Worm (Caenorhabditis elegans) whole organism, young adult: Measurements from ENCODE around the gene srw-41.
A peak's percentile ranks its signal among the peaks of the same experiment; 100 is the strongest.
"Not testable (repeated sequence)": the region's sequence is repeated elsewhere in the genome, so short reads cannot be mapped to it uniquely, and the experiment has no call there.

Experiments
- B0336.3 ChIP-seq: fragments of 200-800 bp; sonication (Bioruptor generic); IDR thresholded peaks from 2 replicates; pipeline ENCODE4 v1.3.6; 2022; ENCODE audit warnings: missing genetic modification characterization, missing compliant biosample characterization
- F57A8.1 ChIP-seq: fragments of 200-800 bp; sonication (Bioruptor generic); optimal IDR thresholded peaks from 2 replicates; lab custom pipeline; 2018; ENCODE audit warnings: mild to moderate bottlenecking, missing genetic modification characterization, moderate library complexity, missing compliant biosample characterization
- T07F8.4 ChIP-seq: sonication (generic microtip); optimal IDR thresholded peaks from 2 replicates; lab custom pipeline; 2016; ENCODE audit warnings: mild to moderate bottlenecking, missing genetic modification characterization, moderate library complexity, missing compliant biosample characterization
- Y79H2A.3 ChIP-seq: fragments of 200-800 bp; sonication (Bioruptor generic); conservative IDR thresholded peaks from 2 replicates; pipeline ENCODE4 v1.3.6; 2022; ENCODE audit warnings: missing genetic modification reagents, missing genetic modification characterization, missing compliant biosample characterization
- ama-1 ChIP-seq, 3 experiments: fragments of 150-350 bp in 1 of 3; sonication (generic microtip) in 2 of 3; optimal IDR thresholded peaks; 2 replicates each; lab custom pipeline; 2014 to 2018; ENCODE audit warnings: missing biosample characterization in 2 of 3, missing genetic modification characterization in 2 of 3, missing genetic modification reagents in 2 of 3
- athp-1 ChIP-seq: sonication (generic microtip); optimal IDR thresholded peaks from 2 replicates; lab custom pipeline; 2017; ENCODE audit warnings: mild to moderate bottlenecking, missing genetic modification characterization, missing compliant biosample characterization
- attf-3 ChIP-seq: fragments of 200-800 bp; sonication (Bioruptor generic); conservative IDR thresholded peaks from 2 replicates; pipeline ENCODE4 v1.3.6; 2022; ENCODE audit warnings: missing genetic modification reagents, missing genetic modification characterization, missing compliant biosample characterization
- cebp-1 ChIP-seq, 2 experiments: fragments of 200-800 bp in 1 of 2; sonication (Bioruptor generic) in 1 of 2; sonication (generic microtip) in 1 of 2; IDR thresholded peaks in 1 of 2; optimal IDR thresholded peaks in 1 of 2; 2 replicates each; pipeline versions ENCODE4 v1.3.6 to Lab custom; 2017 to 2022; ENCODE audit warnings: missing compliant biosample characterization in 2 of 2, missing genetic modification characterization in 2 of 2, mild to moderate bottlenecking in 1 of 2, missing genetic modification reagents in 1 of 2, moderate library complexity in 1 of 2
- ceh-100 ChIP-seq: fragments of 200-800 bp; sonication (Bioruptor generic); IDR thresholded peaks from 2 replicates; pipeline ENCODE4 v1.3.6; 2022; ENCODE audit warnings: missing genetic modification reagents, missing genetic modification characterization, missing compliant biosample characterization
- ceh-40 ChIP-seq: fragments of 200-800 bp; sonication (Bioruptor generic); IDR thresholded peaks from 2 replicates; pipeline ENCODE4 v1.3.6; 2022; ENCODE audit warnings: missing genetic modification characterization, missing compliant biosample characterization
- chd-7 ChIP-seq: sonication (generic microtip); optimal IDR thresholded peaks from 2 replicates; lab custom pipeline; 2016; ENCODE audit warnings: mild to moderate bottlenecking, missing genetic modification characterization, moderate library complexity, missing compliant biosample characterization
- ets-4 ChIP-seq: fragments of 200-800 bp; sonication (Bioruptor generic); optimal IDR thresholded peaks from 2 replicates; lab custom pipeline; 2018; ENCODE audit warnings: mild to moderate bottlenecking, missing genetic modification characterization, missing compliant biosample characterization
- fkh-3 ChIP-seq: sonication (generic microtip); optimal IDR thresholded peaks from 2 replicates; lab custom pipeline; 2016; ENCODE audit warnings: mild to moderate bottlenecking, missing genetic modification characterization, missing compliant biosample characterization
- lin-35 ChIP-seq, 3 experiments: fragments of 150-350 bp in 2 of 3; sonication (generic microtip) in 1 of 3; optimal IDR thresholded peaks; 2 replicates each; lab custom pipeline; 2014 to 2018; ENCODE audit warnings: missing biosample characterization in 3 of 3, missing genetic modification characterization in 3 of 3, missing genetic modification reagents in 3 of 3
- madf-3 ChIP-seq: fragments of 200-800 bp; sonication (Bioruptor generic); IDR thresholded peaks from 2 replicates; pipeline ENCODE4 v1.3.6; 2022; ENCODE audit warnings: missing genetic modification reagents, missing genetic modification characterization, missing compliant biosample characterization
- mel-28 ChIP-seq: sonication (generic microtip); optimal IDR thresholded peaks from 2 replicates; lab custom pipeline; 2016; ENCODE audit warnings: borderline replicate concordance, mild to moderate bottlenecking, missing genetic modification characterization, missing compliant biosample characterization
- nhr-80 ChIP-seq: sonication (generic microtip); optimal IDR thresholded peaks from 2 replicates; lab custom pipeline; 2016; ENCODE audit warnings: missing genetic modification characterization, missing compliant biosample characterization
- rpc-1 ChIP-seq, 2 experiments: fragments of 150-350 bp in 1 of 2; sonication (generic microtip) in 1 of 2; optimal IDR thresholded peaks; 2 replicates each; lab custom pipeline; 2014 to 2018; ENCODE audit warnings: missing biosample characterization in 1 of 2, missing genetic modification characterization in 1 of 2, missing genetic modification reagents in 1 of 2, missing genotype in 1 of 2
- sdz-38 ChIP-seq: sonication (generic microtip); optimal IDR thresholded peaks from 2 replicates; lab custom pipeline; 2016; ENCODE audit warnings: missing genotype, missing genetic modification characterization, missing compliant biosample characterization
- snpc-1.3 ChIP-seq: sonication (generic microtip); optimal IDR thresholded peaks from 2 replicates; lab custom pipeline; 2017; ENCODE audit warnings: missing genetic modification characterization, mild to moderate bottlenecking, missing compliant biosample characterization, antibody characterized with exemption, moderate library complexity, missing genotype, missing genetic modification reagents; ENCODE audit not compliant: insufficient read depth
- somi-1 ChIP-seq: fragments of 200-800 bp; sonication (Bioruptor generic); optimal IDR thresholded peaks from 2 replicates; lab custom pipeline; 2018; ENCODE audit warnings: mild to moderate bottlenecking, missing genetic modification characterization, missing compliant biosample characterization
- tbp1 ChIP-seq: fragments of 200-800 bp; sonication (Bioruptor generic); optimal IDR thresholded peaks from 2 replicates; lab custom pipeline; 2018; ENCODE audit warnings: mild to moderate bottlenecking, missing genetic modification characterization, missing compliant biosample characterization
- zim-3 ChIP-seq: sonication (generic microtip); optimal IDR thresholded peaks from 2 replicates; lab custom pipeline; 2017; ENCODE audit warnings: mild to moderate bottlenecking, missing genetic modification characterization, moderate library complexity, missing compliant biosample characterization
- ztf-26 ChIP-seq: sonication (generic microtip); optimal IDR thresholded peaks from 2 replicates; lab custom pipeline; 2017; ENCODE audit warnings: missing genetic modification characterization, missing compliant biosample characterization
- ztf-28 ChIP-seq: fragments of 200-800 bp; sonication (Bioruptor generic); IDR thresholded peaks from 2 replicates; pipeline ENCODE4 v1.3.6; 2022; ENCODE audit warnings: missing genetic modification reagents, missing genetic modification characterization, missing compliant biosample characterization

Gene srw-41

DNA sequence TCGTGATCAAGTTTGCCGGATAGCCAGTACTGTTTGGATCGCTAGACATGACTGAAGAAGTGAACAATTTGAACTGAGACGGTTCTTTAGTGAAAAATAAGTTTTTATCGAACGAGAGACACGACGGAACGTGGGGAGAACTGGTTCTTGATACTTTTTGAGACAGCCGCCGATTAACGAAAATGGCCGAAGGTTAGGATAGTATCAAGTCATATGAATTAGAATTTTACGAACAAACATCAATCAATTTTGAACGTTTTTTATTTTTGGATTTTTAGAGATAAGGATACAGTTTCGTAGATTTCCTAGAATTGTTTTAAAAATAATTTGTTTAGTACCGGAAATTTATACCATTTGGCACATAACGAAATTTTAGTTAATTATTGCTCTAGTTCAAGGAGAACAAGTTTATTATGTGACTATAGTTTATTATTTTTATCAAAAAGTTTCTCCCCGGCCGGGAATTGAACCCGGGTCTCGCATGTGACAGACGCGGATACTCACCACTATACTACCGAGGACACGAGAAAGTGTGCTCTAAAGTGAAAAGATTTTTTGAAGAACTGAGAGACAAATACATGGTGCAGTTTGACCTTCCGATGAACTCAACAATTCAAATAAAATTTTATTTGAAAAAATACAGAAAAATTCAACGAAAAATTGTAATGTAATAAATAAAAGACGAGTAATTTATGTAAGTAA lies 48.8 kb upstream of the srw-41 start, which contains the start of gene W06G6.20 (continued):
- TF ChIP-seq ets-4 (GFP tag; lab: Kevin White, UChicago): no peak
- no peak for TF ChIP-seq ztf-26 (tag; lab: Kevin White, UChicago)
- TF ChIP-seq B0336.3 (GFP tag; lab: Robert Waterston, UW): no peak
- peak; percentile 71 for TF ChIP-seq rpc-1 (optimal IDR thresholded peaks at IDR 0.05; lab: Kevin White, UChicago)
- TF ChIP-seq rpc-1 (tag; optimal IDR thresholded peaks at IDR 0.05; lab: Kevin White, UChicago): peak; percentile 90
- TF ChIP-seq athp-1 (tag; lab: Kevin White, UChicago): no peak
- TF ChIP-seq, all 124 proteins: peak for 32

DNA sequence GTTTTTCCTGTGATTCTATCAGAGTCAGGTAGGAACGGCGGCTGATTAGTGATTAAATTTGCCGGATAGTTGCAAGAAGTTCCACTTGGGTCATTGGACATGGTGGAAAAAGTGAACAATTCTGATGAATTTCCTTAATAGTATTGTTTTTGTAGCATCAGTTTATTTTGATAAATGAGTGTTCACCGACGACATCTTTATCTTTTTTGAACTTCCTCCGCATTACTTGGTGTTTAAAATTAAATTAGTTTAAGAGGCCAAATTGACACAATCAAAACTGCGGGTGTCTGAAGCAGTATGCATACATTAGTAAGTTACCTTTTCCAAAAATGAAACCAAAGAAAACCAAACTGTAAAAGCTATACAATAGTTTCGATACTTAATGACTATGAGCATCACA lies 48.1 kb upstream of the srw-41 start, which contains the start of gene W06G6.11:
W06G6.11 (minus strand) TSS at position 101 of the 400 bp plus-strand sequence.
- not testable (repeated sequence) for TF ChIP-seq tbp1 (GFP tag; lab: Kevin White, UChicago); madf-3 (GFP tag; lab: Robert Waterston, UW); ama-1 (optimal IDR thresholded peaks at IDR 0.05; lab: Kevin White, UChicago); ama-1 (GFP tag; optimal IDR thresholded peaks at IDR 0.05; lab: Kevin White, UChicago)

DNA sequence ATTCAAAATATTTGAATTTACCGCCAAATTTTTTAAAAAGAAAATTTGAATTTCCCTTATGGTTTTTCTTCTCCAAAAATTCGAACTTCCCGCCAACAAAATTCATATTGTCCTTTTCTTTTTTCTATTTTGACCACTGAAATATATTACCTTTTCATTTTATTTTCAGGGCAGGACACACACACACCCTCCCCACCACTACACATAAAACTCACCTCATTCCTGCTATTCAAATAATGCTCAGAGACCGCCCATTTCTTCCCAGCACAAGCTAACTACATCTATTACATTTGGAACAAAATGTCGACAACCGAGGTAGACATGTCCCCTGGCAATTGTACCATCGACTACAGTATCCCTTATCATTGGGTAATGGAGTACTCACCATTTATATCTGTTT lies 43.0 kb upstream of the srw-41 start, which contains the start of gene W06G6.15:
W06G6.15 (plus strand) TSS at position 301 of the 400 bp plus-strand sequence.
- not testable (repeated sequence) for TF ChIP-seq ceh-100 (GFP tag; lab: Robert Waterston, UW); ceh-40 (GFP tag; lab: Robert Waterston, UW); nhr-80 (tag; lab: Kevin White, UChicago)

DNA sequence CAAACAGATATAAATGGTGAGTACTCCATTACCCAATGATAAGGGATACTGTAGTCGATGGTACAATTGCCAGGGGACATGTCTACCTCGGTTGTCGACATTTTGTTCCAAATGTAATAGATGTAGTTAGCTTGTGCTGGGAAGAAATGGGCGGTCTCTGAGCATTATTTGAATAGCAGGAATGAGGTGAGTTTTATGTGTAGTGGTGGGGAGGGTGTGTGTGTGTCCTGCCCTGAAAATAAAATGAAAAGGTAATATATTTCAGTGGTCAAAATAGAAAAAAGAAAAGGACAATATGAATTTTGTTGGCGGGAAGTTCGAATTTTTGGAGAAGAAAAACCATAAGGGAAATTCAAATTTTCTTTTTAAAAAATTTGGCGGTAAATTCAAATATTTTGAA lies 36.5 kb upstream of the srw-41 start, which contains the start of gene Y70C5B.2:
Y70C5B.2 (minus strand) TSS at position 101 of the 400 bp plus-strand sequence.
- not testable (repeated sequence) for TF ChIP-seq athp-1 (tag; lab: Kevin White, UChicago); F57A8.1; cebp-1 (GFP tag; IDR thresholded peaks at IDR 0.05; lab: Robert Waterston, UW); cebp-1 (tag; optimal IDR thresholded peaks at IDR 0.05; lab: Kevin White, UChicago)

DNA sequence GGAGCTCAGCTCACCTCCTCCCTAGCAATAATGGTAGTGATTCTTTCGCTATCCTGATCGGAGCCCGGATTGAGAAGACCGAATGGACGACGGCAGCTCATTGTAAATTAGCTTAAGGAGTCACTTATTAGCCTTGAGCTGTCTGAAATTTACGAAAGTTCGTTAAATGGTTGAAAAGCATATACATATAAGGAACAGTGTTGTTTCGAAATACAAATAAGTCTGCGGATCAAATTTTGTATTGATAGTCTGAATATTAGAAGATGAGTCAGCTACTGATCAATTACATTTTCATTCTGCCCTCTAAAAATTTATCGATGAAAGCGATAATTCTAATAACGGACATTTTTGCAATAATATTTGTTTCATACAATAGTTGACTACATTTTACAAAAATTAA lies 30.6 kb upstream of the srw-41 start, which contains the start of gene F14F8.14:
F14F8.14 (minus strand) TSS at position 101 of the 400 bp plus-strand sequence.
- TF ChIP-seq madf-3 (GFP tag; lab: Robert Waterston, UW) (no peak), T07F8.4 (tag; lab: Kevin White, UChicago) (no peak), attf-3 (GFP tag; lab: Robert Waterston, UW) (no peak), snpc-1.3 (tag; lab: Kevin White, UChicago) (no peak), ztf-28 (GFP tag; lab: Robert Waterston, UW) (no peak), fkh-3 (tag; lab: Kevin White, UChicago) (no peak), Y79H2A.3 (GFP tag; lab: Robert Waterston, UW) (no peak), lin-35 (GFP tag; optimal IDR thresholded peaks at IDR 0.05; lab: Kevin White, UChicago) (no peak), zim-3 (tag; lab: Kevin White, UChicago) (no peak), chd-7 (tag; lab: Kevin White, UChicago) (no peak), mel-28 (tag; lab: Kevin White, UChicago) (no peak), ceh-40 (GFP tag; lab: Robert Waterston, UW) (no peak), ets-4 (GFP tag; lab: Kevin White, UChicago) (no peak), sdz-38 (tag; lab: Kevin White, UChicago) (no peak), ztf-26 (tag; lab: Kevin White, UChicago) (no peak), somi-1 (GFP tag; lab: Kevin White, UChicago) (no peak)
